Fruit fly (Drosophila melanogaster) whole organism, wandering third instar larva: ENCODE data around the gene CG2278.
A peak's percentile ranks its signal among the peaks of the same experiment; 100 is the strongest.

Source experiments
- Myc ChIP-seq: fragments of >200 bp; optimal IDR thresholded peaks from 2 replicates; lab custom pipeline; 2017
- br ChIP-seq: fragments of 200-800 bp; sonication (Bioruptor generic); optimal IDR thresholded peaks from 2 replicates; lab custom pipeline; 2016; ENCODE audit warnings: missing biosample characterization, missing genetic modification characterization
- foxo ChIP-seq, 2 experiments: fragments of 200-800 bp; sonication (Bioruptor generic); optimal IDR thresholded peaks; 2 replicates in 1 of 2; 3 replicates in 1 of 2; lab custom pipeline; 2016 to 2017; ENCODE audit warnings: missing biosample characterization in 2 of 2, missing genetic modification characterization in 2 of 2
- jim ChIP-seq: fragments of 175-275, 200-325 bp; sonication (Bioruptor generic); optimal IDR thresholded peaks from 2 replicates; lab custom pipeline; 2016; ENCODE audit warnings: missing biosample characterization, mild to moderate bottlenecking, missing genetic modification characterization
- sage ChIP-seq: fragments of 200-800 bp; sonication (Bioruptor generic); optimal IDR thresholded peaks from 2 replicates; lab custom pipeline; 2016; ENCODE audit warnings: missing biosample characterization, mild to moderate bottlenecking, missing genetic modification characterization

dm6 chrX:8214017-8214416 is 44.0 kb upstream of the CG2278 start:
- TF ChIP-seq br (peak; percentile 28), sage (GFP tag; lab: Kevin White, UChicago) (no peak), jim (GFP tag; lab: Kevin White, UChicago) (no peak), foxo (GFP tag; optimal IDR thresholded peaks at IDR 0.05; lab: Kevin White, UChicago) (no peak), Myc (no peak)
